Worm (Caenorhabditis elegans): ENCODE results near the gene T02C12.5.
A peak's percentile ranks its signal among the peaks of the same experiment; 100 is the strongest.

T02C12.5 gene

ce11 chrIII:4004064-4004580 lies 23.8 kb downstream of the T02C12.5 start, which contains the start of gene tif-1A (continued):
- peak; percentile 67 for TF ChIP-seq F16B12.6 (tag; optimal IDR thresholded peaks at IDR 0.05)
- no peak for TF ChIP-seq egl-27 (tag; optimal IDR thresholded peaks at IDR 0.05)
- TF ChIP-seq nhr-71 (tag; optimal IDR thresholded peaks at IDR 0.05) = peak; percentile 90
- peak; percentile 89 for TF ChIP-seq snu-23 (GFP tag; optimal IDR thresholded peaks at IDR 0.05)
- TF ChIP-seq egl-13 (tag; optimal IDR thresholded peaks at IDR 0.05) = peak; percentile 63
- TF ChIP-seq zag-1 (tag; optimal IDR thresholded peaks at IDR 0.05) = no peak
- no peak for TF ChIP-seq hlh-17 (GFP tag; optimal IDR thresholded peaks at IDR 0.05; ENCODE audit: borderline replicate concordance)
- peak; percentile 14 for TF ChIP-seq ceh-8 (GFP tag; optimal IDR thresholded peaks at IDR 0.05)
- TF ChIP-seq nhr-85 (tag) = peak; percentile 89
- TF ChIP-seq rnt-1 (tag; optimal IDR thresholded peaks at IDR 0.05) = peak; percentile 86
- no peak for TF ChIP-seq alr-1 (tag; optimal IDR thresholded peaks at IDR 0.05; ENCODE audit: borderline replicate concordance)
- no peak for TF ChIP-seq Y116A8C.19 (tag; optimal IDR thresholded peaks at IDR 0.05; ENCODE audit: borderline replicate concordance)
- TF ChIP-seq lin-13 (GFP tag; optimal IDR thresholded peaks at IDR 0.05) = peak; percentile 69
- TF ChIP-seq skn-1 (tag; optimal IDR thresholded peaks at IDR 0.05) = peak; percentile 55
- TF ChIP-seq xbp-1 (tag; optimal IDR thresholded peaks at IDR 0.05) = peak; percentile 83
- TF ChIP-seq mab-9 (GFP tag; IDR thresholded peaks at IDR 0.05) = no peak
- TF ChIP-seq lin-35 (GFP tag; optimal IDR thresholded peaks at IDR 0.05) = peak; percentile 76 to 90
- peak; percentile 10 for TF ChIP-seq lir-3 (tag; optimal IDR thresholded peaks at IDR 0.05; ENCODE audit: poor library complexity)
- peak; percentile 13 for TF ChIP-seq nhr-237 (tag; optimal IDR thresholded peaks at IDR 0.05)
- no peak for TF ChIP-seq aha-1 (tag; optimal IDR thresholded peaks at IDR 0.05)
- TF ChIP-seq nhr-19 (GFP tag; conservative IDR thresholded peaks at IDR 0.05) = peak; percentile 83
- peak; percentile 45 for TF ChIP-seq fos-1 (tag; optimal IDR thresholded peaks at IDR 0.05)
- TF ChIP-seq pag-3 (tag; optimal IDR thresholded peaks at IDR 0.05; ENCODE audit: borderline replicate concordance, insufficient read depth) = no peak
- TF ChIP-seq zip-4 (GFP tag; optimal IDR thresholded peaks at IDR 0.05) = peak; percentile 72
- TF ChIP-seq lsy-2 (tag; optimal IDR thresholded peaks at IDR 0.05) = peak; percentile 92
- peak; percentile 90 for TF ChIP-seq elt-2 (tag; optimal IDR thresholded peaks at IDR 0.05)
- peak; percentile 9 for TF ChIP-seq fkh-10 (GFP tag; optimal IDR thresholded peaks at IDR 0.05)
- TF ChIP-seq ets-5 (GFP tag; IDR thresholded peaks at IDR 0.05) = no peak
- TF ChIP-seq C16A3.4 (tag; optimal IDR thresholded peaks at IDR 0.05) = peak; percentile 83
- no peak for TF ChIP-seq nhr-84 (tag; optimal IDR thresholded peaks at IDR 0.05)
- peak; percentile 74 for TF ChIP-seq unc-130 (tag; optimal IDR thresholded peaks at IDR 0.05)
- peak; percentile 62 for TF ChIP-seq jun-1 (tag; optimal IDR thresholded peaks at IDR 0.05)
- TF ChIP-seq ztf-4 (tag; optimal IDR thresholded peaks at IDR 0.05) = peak; percentile 31
- TF ChIP-seq tbx-2 (tag; optimal IDR thresholded peaks at IDR 0.05) = peak; percentile 82
- peak; percentile 42; the same call in 1 of the 2 replicates for TF ChIP-seq grh-1 (GFP tag; IDR thresholded peaks at IDR 0.05)
- TF ChIP-seq nhr-90 (tag; optimal IDR thresholded peaks at IDR 0.05; ENCODE audit: poor library complexity) = peak; percentile 92
- peak; percentile 34 for TF ChIP-seq fkh-4 (tag; optimal IDR thresholded peaks at IDR 0.05; ENCODE audit: borderline replicate concordance)
- TF ChIP-seq hpl-2 (GFP tag; optimal IDR thresholded peaks at IDR 0.05) = peak; percentile 76
- no peak for TF ChIP-seq tlp-1 (tag; optimal IDR thresholded peaks at IDR 0.05)
- no peak for TF ChIP-seq ceh-90 (tag; optimal IDR thresholded peaks at IDR 0.05)
- TF ChIP-seq C34B4.2 (tag; optimal IDR thresholded peaks at IDR 0.05) = no peak
- TF ChIP-seq irx-1 (tag; optimal IDR thresholded peaks at IDR 0.05) = peak; percentile 77
- TF ChIP-seq fkh-8 (tag; optimal IDR thresholded peaks at IDR 0.05) = peak; percentile 62
- peak; percentile 64 for TF ChIP-seq isw-1 (GFP tag; IDR thresholded peaks at IDR 0.05)
- TF ChIP-seq C04F5.9 (tag; optimal IDR thresholded peaks at IDR 0.05) = peak; percentile 64
- peak in 1 of 2 experiments; percentile 61 for TF ChIP-seq ztf-11 (tag; optimal IDR thresholded peaks at IDR 0.05)
- no peak for TF ChIP-seq nhr-76 (tag; optimal IDR thresholded peaks at IDR 0.05)
- peak; percentile 82 for TF ChIP-seq snpc-4 (tag; optimal IDR thresholded peaks at IDR 0.05)
- no peak for TF ChIP-seq vab-15 (tag; optimal IDR thresholded peaks at IDR 0.05)
